Worm (Caenorhabditis elegans): ENCODE results near the gene C03B1.2.

- no peak for TF ChIP-seq ZK546.5 (tag; optimal IDR thresholded peaks at IDR 0.05)
- TF ChIP-seq T26A8.4 (GFP tag; IDR thresholded peaks at IDR 0.05) = no peak
- no peak for TF ChIP-seq lsy-2 (tag; optimal IDR thresholded peaks at IDR 0.05)
- TF ChIP-seq nhr-11 (tag; optimal IDR thresholded peaks at IDR 0.05) = no peak
- TF ChIP-seq aly-2 (tag; optimal IDR thresholded peaks at IDR 0.05) = no peak
- TF ChIP-seq hif-1 (tag; optimal IDR thresholded peaks at IDR 0.05) = no peak
- no peak for TF ChIP-seq nhr-77 (tag; optimal IDR thresholded peaks at IDR 0.05)
- no peak for TF ChIP-seq ctbp-1 (GFP tag; IDR thresholded peaks at IDR 0.05)
- TF ChIP-seq set-16 (GFP tag; IDR thresholded peaks at IDR 0.05) = no peak
Observed at ce11 chrX:6388639-6389038, 18.8 kb downstream of the C03B1.2 start.

All from whole organism, L4 larva.